Worm (Caenorhabditis elegans) whole organism, late embryonic: Measurements from ENCODE around the gene dod-21.
A peak's percentile ranks its signal among the peaks of the same experiment; 100 is the strongest.

ENCODE experiments used
- C08G9.2 ChIP-seq: sonication (generic microtip); optimal IDR thresholded peaks from 2 replicates; lab custom pipeline; 2016; ENCODE audit warnings: mild to moderate bottlenecking, missing genetic modification characterization, moderate library complexity, missing compliant biosample characterization
- C38D4.7 ChIP-seq: fragments of 200-800 bp; sonication (Bioruptor generic); optimal IDR thresholded peaks from 2 replicates; lab custom pipeline; 2018; ENCODE audit warnings: mild to moderate bottlenecking, missing genetic modification characterization, moderate library complexity, missing compliant biosample characterization
- K09A11.1 ChIP-seq: sonication (generic microtip); optimal IDR thresholded peaks from 2 replicates; lab custom pipeline; 2017; ENCODE audit warnings: antibody characterized with exemption, mild to moderate bottlenecking, missing genetic modification characterization, missing compliant biosample characterization; ENCODE audit not compliant: insufficient read depth
- T23F11.4 ChIP-seq: fragments of 200-800 bp; sonication (Bioruptor generic); optimal IDR thresholded peaks from 2 replicates; lab custom pipeline; 2018; ENCODE audit warnings: mild to moderate bottlenecking, missing genetic modification characterization, missing compliant biosample characterization
- Y22D7AL.16 ChIP-seq: sonication (generic microtip); optimal IDR thresholded peaks from 2 replicates; lab custom pipeline; 2016; ENCODE audit warnings: missing genetic modification characterization, missing compliant biosample characterization
- ahr-1 ChIP-seq: sonication (generic microtip); optimal IDR thresholded peaks from 2 replicates; lab custom pipeline; 2016; ENCODE audit warnings: missing genetic modification characterization, missing compliant biosample characterization
- ama-1 ChIP-seq: fragments of 150-350 bp; optimal IDR thresholded peaks from 2 replicates; lab custom pipeline; 2014
- ceh-14 ChIP-seq: sonication (generic microtip); optimal IDR thresholded peaks from 2 replicates; lab custom pipeline; 2016; ENCODE audit warnings: missing genotype, missing genetic modification characterization, missing compliant biosample characterization
- ceh-19 ChIP-seq: fragments of 200-800 bp; sonication (Bioruptor generic); optimal IDR thresholded peaks from 2 replicates; lab custom pipeline; 2018; ENCODE audit warnings: mild to moderate bottlenecking, missing genetic modification characterization, missing compliant biosample characterization
- ceh-48 ChIP-seq: sonication (generic microtip); optimal IDR thresholded peaks from 2 replicates; lab custom pipeline; 2016; ENCODE audit warnings: missing genetic modification characterization, inconsistent platforms, missing compliant biosample characterization
- ceh-6 ChIP-seq: fragments of 200-800 bp; sonication (Bioruptor generic); optimal IDR thresholded peaks from 2 replicates; lab custom pipeline; 2018; ENCODE audit warnings: mild to moderate bottlenecking, missing genetic modification characterization, missing compliant biosample characterization
- dmd-4 ChIP-seq: sonication (generic microtip); optimal IDR thresholded peaks from 2 replicates; lab custom pipeline; 2016; ENCODE audit warnings: borderline replicate concordance, missing genetic modification characterization, missing compliant biosample characterization
- elt-2 ChIP-seq: sonication (generic microtip); optimal IDR thresholded peaks from 2 replicates; lab custom pipeline; 2016; ENCODE audit warnings: missing genetic modification reagents, missing genetic modification characterization, missing compliant biosample characterization
- ets-4 ChIP-seq: sonication (generic microtip); optimal IDR thresholded peaks from 2 replicates; lab custom pipeline; 2016; ENCODE audit warnings: missing genetic modification characterization, missing compliant biosample characterization
- fkh-10 ChIP-seq: fragments of 150-350 bp; optimal IDR thresholded peaks from 2 replicates; lab custom pipeline; 2014; ENCODE audit warnings: missing biosample characterization, missing genetic modification reagents, missing genetic modification characterization
- fkh-6 ChIP-seq: sonication (generic microtip); optimal IDR thresholded peaks from 2 replicates; lab custom pipeline; 2016; ENCODE audit warnings: missing genetic modification characterization, missing compliant biosample characterization
- hlh-13 ChIP-seq: fragments of 200-800 bp; sonication (Bioruptor generic); optimal IDR thresholded peaks from 2 replicates; lab custom pipeline; 2018; ENCODE audit warnings: mild to moderate bottlenecking, missing genetic modification characterization, missing compliant biosample characterization
- hlh-30 ChIP-seq: sonication (generic microtip); optimal IDR thresholded peaks from 2 replicates; lab custom pipeline; 2017; ENCODE audit warnings: antibody characterized with exemption, missing genetic modification characterization, missing compliant biosample characterization; ENCODE audit not compliant: insufficient read depth
- hlh-8 ChIP-seq: sonication (generic microtip); optimal IDR thresholded peaks from 2 replicates; lab custom pipeline; 2016; ENCODE audit warnings: missing genotype, missing genetic modification characterization, missing compliant biosample characterization
- lin-11 ChIP-seq: fragments of 200-800 bp; sonication (Bioruptor generic); optimal IDR thresholded peaks from 2 replicates; lab custom pipeline; 2018; ENCODE audit warnings: mild to moderate bottlenecking, missing genetic modification characterization, missing compliant biosample characterization
- madf-2 ChIP-seq: sonication (generic microtip); optimal IDR thresholded peaks from 2 replicates; lab custom pipeline; 2017; ENCODE audit warnings: missing genetic modification characterization, missing compliant biosample characterization
- mec-3 ChIP-seq: sonication (generic microtip); optimal IDR thresholded peaks from 2 replicates; lab custom pipeline; 2016; ENCODE audit warnings: borderline replicate concordance, missing genetic modification characterization, missing compliant biosample characterization
- npax-4 ChIP-seq: sonication (generic microtip); optimal IDR thresholded peaks from 2 replicates; lab custom pipeline; 2016; ENCODE audit warnings: missing genetic modification characterization, missing compliant biosample characterization
- odd-2 ChIP-seq: sonication (generic microtip); optimal IDR thresholded peaks from 2 replicates; lab custom pipeline; 2017; ENCODE audit warnings: antibody characterized with exemption, mild to moderate bottlenecking, missing genetic modification characterization, missing compliant biosample characterization
- pat-9 ChIP-seq: fragments of 200-800 bp; sonication (Bioruptor generic); optimal IDR thresholded peaks from 2 replicates; lab custom pipeline; 2018; ENCODE audit warnings: mild to moderate bottlenecking, missing genetic modification characterization, moderate library complexity, missing compliant biosample characterization
- pax-1 ChIP-seq: fragments of 150-350 bp; optimal IDR thresholded peaks from 2 replicates; lab custom pipeline; 2014; ENCODE audit warnings: missing biosample characterization, missing genetic modification characterization
- pha-2 ChIP-seq: sonication (generic microtip); optimal IDR thresholded peaks from 2 replicates; lab custom pipeline; 2017; ENCODE audit warnings: mild to moderate bottlenecking, missing genetic modification characterization, missing compliant biosample characterization
- pha-4 ChIP-seq: fragments of 150-350 bp; optimal IDR thresholded peaks from 2 replicates; lab custom pipeline; 2018; ENCODE audit warnings: missing biosample characterization, missing genetic modification reagents, missing genetic modification characterization
- pqm-1 ChIP-seq: sonication (generic microtip); optimal IDR thresholded peaks from 2 replicates; lab custom pipeline; 2016; ENCODE audit warnings: missing genetic modification characterization, missing compliant biosample characterization
- rnt-1 ChIP-seq: sonication (generic microtip); optimal IDR thresholded peaks from 2 replicates; lab custom pipeline; 2016; ENCODE audit warnings: missing genetic modification characterization, missing compliant biosample characterization
- sox-4 ChIP-seq: sonication (generic microtip); optimal IDR thresholded peaks from 2 replicates; lab custom pipeline; 2017; ENCODE audit warnings: mild to moderate bottlenecking, missing genetic modification characterization, inconsistent platforms, missing compliant biosample characterization
- tbx-2 ChIP-seq: sonication (generic microtip); optimal IDR thresholded peaks from 2 replicates; lab custom pipeline; 2016; ENCODE audit warnings: missing genetic modification characterization, missing compliant biosample characterization
- tbx-7 ChIP-seq: sonication (generic microtip); optimal IDR thresholded peaks from 2 replicates; lab custom pipeline; 2016; ENCODE audit warnings: missing genotype, missing genetic modification characterization, missing compliant biosample characterization
- unc-3 ChIP-seq, 2 experiments: fragments of 200-800 bp in 1 of 2; sonication (Bioruptor generic) in 1 of 2; sonication (generic microtip) in 1 of 2; conservative IDR thresholded peaks in 1 of 2; optimal IDR thresholded peaks in 1 of 2; 2 replicates each; pipeline versions ENCODE4 v1.3.6 to Lab custom; 2016 to 2022; ENCODE audit warnings: missing compliant biosample characterization in 2 of 2, missing genetic modification characterization in 2 of 2, missing genetic modification reagents in 1 of 2
- unc-55 ChIP-seq: sonication (generic microtip); optimal IDR thresholded peaks from 2 replicates; lab custom pipeline; 2017; ENCODE audit warnings: missing biosample characterization, missing genetic modification reagents, missing genetic modification characterization
- zip-5 ChIP-seq: sonication (generic microtip); optimal IDR thresholded peaks from 2 replicates; lab custom pipeline; 2016; ENCODE audit warnings: missing genetic modification characterization, missing compliant biosample characterization

dod-21 gene

DNA sequence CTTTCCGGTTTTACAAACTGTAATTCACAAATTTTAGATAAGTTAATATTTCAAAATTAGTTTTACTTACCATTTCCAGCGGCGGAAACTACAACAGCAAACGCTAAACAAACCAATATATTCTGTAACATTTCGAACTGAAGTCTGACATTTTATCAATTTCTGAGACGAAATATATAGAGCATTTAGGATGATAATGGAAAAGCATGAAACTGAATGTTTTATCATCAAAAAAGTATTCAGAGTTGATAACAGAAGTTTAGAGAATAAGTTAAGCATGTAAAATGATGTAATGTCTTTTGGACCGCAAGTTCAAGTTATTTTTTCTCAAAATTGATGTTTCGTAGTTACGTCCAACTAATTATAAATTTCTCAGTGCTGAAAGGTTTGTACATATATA is 32.6 kb downstream of the dod-21 start, which contains the start of gene F55G11.2:
Gene F55G11.2 (minus strand): TSS at position 149 of the 400 bp plus-strand sequence.
- no peak for TF ChIP-seq fkh-10 (GFP tag; lab: Kevin White, UChicago)
- no peak for TF ChIP-seq unc-3 (GFP tag; conservative IDR thresholded peaks at IDR 0.05; lab: Robert Waterston, UW)
- no peak for TF ChIP-seq unc-3 (tag; optimal IDR thresholded peaks at IDR 0.05; lab: Kevin White, UChicago)
- no peak for TF ChIP-seq madf-2 (tag; lab: Kevin White, UChicago)
- TF ChIP-seq C38D4.7 = no peak
- no peak for TF ChIP-seq ceh-48
- TF ChIP-seq mec-3 (tag; lab: Kevin White, UChicago) = no peak
- TF ChIP-seq ceh-14 = no peak
- TF ChIP-seq unc-55 (GFP tag; lab: Kevin White, UChicago) = no peak
- TF ChIP-seq T23F11.4 (GFP tag; lab: Kevin White, UChicago) = no peak
- no peak for TF ChIP-seq pat-9 (tag; lab: Kevin White, UChicago)
- no peak for TF ChIP-seq hlh-8 (tag; lab: Kevin White, UChicago)
- no peak for TF ChIP-seq Y22D7AL.16 (tag; lab: Kevin White, UChicago)
- TF ChIP-seq pha-4 (tag; lab: Kevin White, UChicago) = no peak
- TF ChIP-seq odd-2 (tag; lab: Kevin White, UChicago) = no peak
- TF ChIP-seq sox-4 (tag; lab: Kevin White, UChicago) = no peak
- TF ChIP-seq tbx-7 = no peak
- no peak for TF ChIP-seq hlh-13 (GFP tag; lab: Kevin White, UChicago)
- TF ChIP-seq rnt-1 (tag; lab: Kevin White, UChicago) = no peak
- TF ChIP-seq pqm-1 (tag; lab: Kevin White, UChicago) = no peak
- TF ChIP-seq npax-4 (tag; lab: Kevin White, UChicago) = no peak

DNA sequence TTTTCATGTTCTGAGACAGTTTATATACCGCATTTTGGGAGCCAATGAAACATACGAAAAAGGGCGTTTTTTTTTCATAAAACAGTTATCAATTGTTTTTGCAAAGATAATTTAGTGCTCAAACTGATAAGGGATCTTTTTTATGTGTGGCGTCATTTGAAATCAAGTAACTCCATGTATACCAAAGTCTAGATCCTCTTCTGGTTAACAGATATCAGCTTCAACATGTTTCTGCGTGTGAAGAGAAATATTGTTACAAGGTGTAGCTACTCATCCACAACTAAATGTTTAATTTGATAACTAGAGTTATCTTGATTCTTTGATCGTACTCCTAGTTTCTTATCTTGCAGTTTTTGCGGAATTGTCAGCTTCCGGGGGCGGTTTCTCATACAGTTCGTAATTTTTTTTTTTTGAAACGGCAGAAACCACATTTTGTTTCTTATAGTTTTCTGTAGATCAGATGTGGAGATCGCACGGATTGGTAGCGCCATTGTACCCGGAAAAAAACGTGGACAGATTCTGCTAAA is 35.5 kb downstream of the dod-21 start:
- peak; percentile 77 for TF ChIP-seq elt-2
- no peak for TF ChIP-seq C08G9.2 (tag; lab: Kevin White, UChicago)

- no peak for TF ChIP-seq pax-1 (tag; lab: Kevin White, UChicago)
- TF ChIP-seq ceh-6 (GFP tag; lab: Kevin White, UChicago) = no peak
- TF ChIP-seq C08G9.2 (tag; lab: Kevin White, UChicago) = no peak
- no peak for TF ChIP-seq fkh-6
- no peak for TF ChIP-seq dmd-4 (tag; lab: Kevin White, UChicago)
- TF ChIP-seq pha-2 (tag; lab: Kevin White, UChicago) = no peak
- no peak for TF ChIP-seq elt-2
- no peak for TF ChIP-seq hlh-30 (tag; lab: Kevin White, UChicago)
- TF ChIP-seq lin-11 = no peak
- TF ChIP-seq K09A11.1 (tag; lab: Kevin White, UChicago) = no peak
- TF ChIP-seq ceh-48 = no peak
- no peak for TF ChIP-seq zip-5 (tag; lab: Kevin White, UChicago)
- no peak for TF ChIP-seq ahr-1 (tag; lab: Kevin White, UChicago)
- TF ChIP-seq ceh-19 (GFP tag; lab: Kevin White, UChicago) = no peak
- no peak for TF ChIP-seq hlh-13 (GFP tag; lab: Kevin White, UChicago)
- no peak for TF ChIP-seq ets-4 (tag; lab: Kevin White, UChicago)
- no peak for TF ChIP-seq npax-4 (tag; lab: Kevin White, UChicago)
- no peak for TF ChIP-seq tbx-2 (tag; lab: Kevin White, UChicago)
Measured at ce11 chrIV:12972780-12973179, 36.2 kb downstream of the dod-21 start.

ce11 chrIV:12973336-12973735 is 36.8 kb downstream of the dod-21 start, which contains the start of gene F55G11.4:
TSS of gene F55G11.4 (plus strand) at chrIV:12973624.
- TF ChIP-seq elt-2 = peak; percentile 64
- no peak for TF ChIP-seq ama-1 (lab: Kevin White, UChicago)
